Worm (Caenorhabditis elegans) whole organism, L1 larva: ENCODE results near the gene otpl-6.

Experiments used
- C04F5.9 ChIP-seq: sonication (generic microtip); optimal IDR thresholded peaks from 2 replicates; lab custom pipeline; 2016; ENCODE audit warnings: missing genetic modification characterization, missing compliant biosample characterization
- aha-1 ChIP-seq: fragments of 150-350 bp; optimal IDR thresholded peaks from 2 replicates; lab custom pipeline; 2014; ENCODE audit warnings: missing biosample characterization, missing genetic modification characterization
- ama-1 ChIP-seq: fragments of 150-350 bp; optimal IDR thresholded peaks from 2 replicates; lab custom pipeline; 2014
- hlh-4 ChIP-seq: sonication (generic microtip); optimal IDR thresholded peaks from 2 replicates; lab custom pipeline; 2016; ENCODE audit warnings: mild to moderate bottlenecking, missing genetic modification characterization, missing compliant biosample characterization
- irx-1 ChIP-seq: sonication (generic microtip); optimal IDR thresholded peaks from 2 replicates; lab custom pipeline; 2016; ENCODE audit warnings: missing genetic modification characterization, missing compliant biosample characterization
- lin-15B ChIP-seq: fragments of 150-350 bp; sonication (generic microtip); optimal IDR thresholded peaks from 3 replicates; lab custom pipeline; 2014; ENCODE audit warnings: missing biosample characterization, missing genetic modification characterization
- mdl-1 ChIP-seq, 2 experiments: fragments of 150-350 bp; optimal IDR thresholded peaks; 2 replicates each; lab custom pipeline; 2014 to 2017; ENCODE audit warnings: missing biosample characterization in 2 of 2, missing genetic modification characterization in 2 of 2, inconsistent platforms in 1 of 2
- nhr-237 ChIP-seq: fragments of 150-350 bp; optimal IDR thresholded peaks from 2 replicates; lab custom pipeline; 2014; ENCODE audit warnings: missing biosample characterization, missing genetic modification characterization
- unc-62 ChIP-seq: fragments of 150-350 bp; optimal IDR thresholded peaks from 2 replicates; lab custom pipeline; 2014; ENCODE audit warnings: missing biosample characterization, missing genetic modification reagents, missing genetic modification characterization

DNA sequence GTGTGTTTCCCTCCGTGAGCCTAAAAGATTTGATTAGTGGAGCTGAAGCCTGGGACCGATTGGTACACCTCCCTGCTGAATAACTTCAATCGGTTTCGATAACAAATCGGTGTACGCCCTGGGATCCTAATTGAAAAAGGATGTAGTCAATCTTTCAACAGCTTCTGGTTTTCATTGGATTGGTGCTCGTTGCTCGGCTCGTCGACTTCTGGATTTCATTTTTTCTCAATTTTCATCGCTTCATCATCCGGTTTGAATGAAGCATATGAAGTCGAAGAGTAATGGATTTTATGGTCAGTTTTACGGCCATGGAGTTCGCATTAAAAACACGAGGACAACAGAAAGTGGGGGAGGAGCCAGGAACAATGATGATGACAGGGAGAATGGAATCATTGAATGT, 30.1 kb downstream of the otpl-6 start:
- TF ChIP-seq unc-62 (GFP tag; lab: Kevin White, UChicago) (no peak), lin-15B (tag; lab: Kevin White, UChicago) (no peak), irx-1 (tag; lab: Kevin White, UChicago) (no peak), nhr-237 (tag; lab: Kevin White, UChicago) (no peak), aha-1 (tag; lab: Kevin White, UChicago) (no peak), ama-1 (lab: Kevin White, UChicago) (no peak), C04F5.9 (tag; lab: Kevin White, UChicago) (no peak), mdl-1 (tag; optimal IDR thresholded peaks at IDR 0.05; lab: Kevin White, UChicago) (no peak), hlh-4 (tag; lab: Kevin White, UChicago) (no peak)
